Fruit fly (Drosophila melanogaster) whole organism, embryonic: ENCODE data around the gene CG6168.

ENCODE experiments used
- CG8290 ChIP-seq, 3 experiments: fragments of 200-800 bp; sonication (Bioruptor generic); optimal IDR thresholded peaks; 2 replicates each; lab custom pipeline; 2016 to 2019; ENCODE audit warnings: missing biosample characterization in 3 of 3, missing genetic modification characterization in 3 of 3, mild to moderate bottlenecking in 2 of 3, moderate library complexity in 1 of 3
- Dad ChIP-seq: fragments of 200-800 bp; sonication (Bioruptor generic); optimal IDR thresholded peaks from 3 replicates; lab custom pipeline; 2016; ENCODE audit warnings: missing biosample characterization, missing genetic modification characterization
- tgo ChIP-seq: fragments of 200-800 bp; sonication (Bioruptor generic); IDR thresholded peaks from 3 replicates; pipeline ENCODE4 v1.3.6; 2022; ENCODE audit warnings: missing biosample characterization, missing genetic modification characterization

DNA sequence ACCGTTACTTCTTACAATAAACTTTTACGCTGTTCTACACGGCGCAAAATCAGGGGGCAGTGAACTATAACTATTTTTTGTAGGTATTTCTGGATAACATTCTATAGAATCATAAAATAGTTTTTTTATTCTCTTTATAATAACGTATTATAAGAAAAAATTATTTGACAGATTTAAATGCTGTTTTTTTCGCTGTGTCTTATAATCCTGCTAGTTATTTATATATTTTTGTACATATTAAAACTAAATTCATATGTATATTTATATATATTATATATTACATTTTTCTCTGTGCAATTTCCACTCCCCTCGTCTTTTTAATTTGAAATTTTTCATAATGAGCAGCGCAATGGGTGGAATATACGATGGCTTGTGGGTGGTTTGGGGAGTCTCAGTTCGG is 10.8 kb downstream of the CG6168 start:
- TF ChIP-seq Dad (GFP tag; lab: Kevin White, UChicago) (no peak), tgo (GFP tag; lab: Robert Waterston, UW) (peak; percentile 16; the same call in 1 of the 3 replicates), CG8290 (GFP tag; optimal IDR thresholded peaks at IDR 0.05; lab: Kevin White, UChicago) (no peak), CG8290 (tag; optimal IDR thresholded peaks at IDR 0.05; lab: Kevin White, UChicago) (no peak)
